Worm (Caenorhabditis elegans) whole organism, mixed stage, embryonic: ENCODE measurements around the gene srh-255.

Experiments
- M03D4.4 ChIP-seq: sonication (generic microtip); optimal IDR thresholded peaks from 2 replicates; lab custom pipeline; 2017; ENCODE audit warnings: mild to moderate bottlenecking, missing genetic modification characterization, missing compliant biosample characterization
- cnd-1 ChIP-seq: fragments of 200-800 bp; sonication (Bioruptor generic); optimal IDR thresholded peaks from 2 replicates; lab custom pipeline; 2018; ENCODE audit warnings: mild to moderate bottlenecking, missing genetic modification characterization, missing compliant biosample characterization
- ham-2 ChIP-seq: fragments of 200-800 bp; sonication (Bioruptor generic); optimal IDR thresholded peaks from 2 replicates; lab custom pipeline; 2018; ENCODE audit warnings: mild to moderate bottlenecking, missing genetic modification characterization, missing compliant biosample characterization
- lsy-2 ChIP-seq: fragments of 150-350 bp; optimal IDR thresholded peaks from 2 replicates; lab custom pipeline; 2014; ENCODE audit warnings: missing biosample characterization, missing genetic modification characterization
- mep-1 ChIP-seq: fragments of 150-350 bp; optimal IDR thresholded peaks from 2 replicates; lab custom pipeline; 2017; ENCODE audit warnings: missing biosample characterization, missing genetic modification reagents, missing genetic modification characterization, inconsistent platforms
- nhr-76 ChIP-seq: sonication (generic microtip); optimal IDR thresholded peaks from 2 replicates; lab custom pipeline; 2017; ENCODE audit warnings: missing biosample characterization, missing genetic modification characterization
- sem-2 ChIP-seq: fragments of 200-800 bp; sonication (Bioruptor generic); optimal IDR thresholded peaks from 2 replicates; lab custom pipeline; 2018; ENCODE audit warnings: mild to moderate bottlenecking, missing genetic modification characterization, missing compliant biosample characterization
- snpc-4 ChIP-seq: fragments of 150-350 bp; optimal IDR thresholded peaks from 2 replicates; lab custom pipeline; 2014; ENCODE audit warnings: missing biosample characterization, missing genetic modification characterization
- unc-120 ChIP-seq: sonication (generic microtip); optimal IDR thresholded peaks from 2 replicates; lab custom pipeline; 2017; ENCODE audit warnings: missing genetic modification characterization, missing compliant biosample characterization; ENCODE audit not compliant: poor library complexity, severe bottlenecking
- unc-39 ChIP-seq: fragments of 150-350 bp; optimal IDR thresholded peaks from 2 replicates; lab custom pipeline; 2014; ENCODE audit warnings: missing biosample characterization, missing genetic modification characterization
- unc-62 ChIP-seq: fragments of 150-350 bp; optimal IDR thresholded peaks from 2 replicates; lab custom pipeline; 2014; ENCODE audit warnings: missing biosample characterization, missing genetic modification reagents, missing genetic modification characterization
- ztf-11 ChIP-seq: fragments of 150-350 bp; optimal IDR thresholded peaks from 2 replicates; lab custom pipeline; 2014; ENCODE audit warnings: missing biosample characterization, missing genetic modification characterization

DNA sequence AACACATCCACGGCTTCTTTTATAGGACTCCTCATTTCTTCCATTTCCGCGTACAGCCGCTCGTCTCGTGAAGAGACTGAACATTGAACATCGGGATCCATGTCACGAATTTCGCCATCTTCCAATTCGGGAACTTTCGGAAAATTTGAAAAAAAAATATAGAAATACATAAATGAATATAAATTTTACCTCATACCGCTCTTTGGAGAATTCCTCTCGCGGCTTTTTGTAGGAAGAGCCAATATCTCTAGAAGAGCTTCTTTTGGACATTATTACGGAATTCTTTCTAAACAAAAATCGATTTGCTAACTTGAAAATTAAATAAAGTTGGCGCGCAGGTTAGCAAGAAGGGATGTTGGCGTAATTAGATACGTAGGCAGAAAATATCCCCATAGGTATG lies 17.9 kb downstream of the srh-255 start, which contains the start of gene T05E12.9:
- TF ChIP-seq unc-62 = no peak
- no peak for TF ChIP-seq mep-1 (tag; lab: Kevin White, UChicago)
- TF ChIP-seq ham-2 (GFP tag; lab: Kevin White, UChicago) = no peak
- TF ChIP-seq lsy-2 = no peak
- TF ChIP-seq unc-120 (tag; lab: Kevin White, UChicago) = no peak
- no peak for TF ChIP-seq snpc-4 (tag; lab: Kevin White, UChicago)
- no peak for TF ChIP-seq M03D4.4 (tag; lab: Kevin White, UChicago)
- TF ChIP-seq unc-39 (tag; lab: Kevin White, UChicago) = no peak
- TF ChIP-seq sem-2 (GFP tag; lab: Kevin White, UChicago) = no peak
- TF ChIP-seq cnd-1 = no peak
- TF ChIP-seq ztf-11 = no peak
- no peak for TF ChIP-seq nhr-76 (tag; lab: Kevin White, UChicago)
